Worm (Caenorhabditis elegans): Measurements from ENCODE around the gene T23F11.11.

Gene T23F11.11

ce11 chrIII:4649811-4650544, 21.4 kb downstream of the T23F11.11 start, which contains the start of gene ppm-2:
TSS of gene ppm-2 (plus strand) at chrIII:4650494.
- TF ChIP-seq ceh-24 (tag; optimal IDR thresholded peaks at IDR 0.05) (no peak), hlh-30 (tag; optimal IDR thresholded peaks at IDR 0.05; ENCODE audit: insufficient read depth) (peak; percentile 35)

ce11 chrIII:4649363-4649768, 22.0 kb downstream of the T23F11.11 start:
- TF ChIP-seq unc-86 (tag; optimal IDR thresholded peaks at IDR 0.05) (peak; percentile 2), fax-1 (tag; optimal IDR thresholded peaks at IDR 0.05) (no peak), ref-2 (tag; optimal IDR thresholded peaks at IDR 0.05) (peak; percentile 86), elt-2 (tag; optimal IDR thresholded peaks at IDR 0.05) (peak; percentile 76), hlh-8 (tag; optimal IDR thresholded peaks at IDR 0.05) (peak; percentile 63), npax-4 (tag; optimal IDR thresholded peaks at IDR 0.05) (no peak), ets-4 (tag; optimal IDR thresholded peaks at IDR 0.05) (peak; percentile 93), C08G9.2 (tag; optimal IDR thresholded peaks at IDR 0.05) (no peak), sdc-2 (tag; optimal IDR thresholded peaks at IDR 0.05) (no peak), sox-2 (GFP tag; IDR thresholded peaks at IDR 0.05) (no peak), T23F11.4 (GFP tag; optimal IDR thresholded peaks at IDR 0.05) (peak; percentile 65), ceh-24 (tag; optimal IDR thresholded peaks at IDR 0.05) (no peak), hlh-30 (tag; optimal IDR thresholded peaks at IDR 0.05; ENCODE audit: insufficient read depth) (peak; percentile 99), K09A11.1 (tag; optimal IDR thresholded peaks at IDR 0.05; ENCODE audit: insufficient read depth) (peak; percentile 43), pqm-1 (tag; optimal IDR thresholded peaks at IDR 0.05) (peak; percentile 87), ceh-30 (tag; optimal IDR thresholded peaks at IDR 0.05) (no peak), ceh-22 (tag; optimal IDR thresholded peaks at IDR 0.05) (no peak), ztf-16 (tag; optimal IDR thresholded peaks at IDR 0.05) (no peak), tbx-7 (tag; optimal IDR thresholded peaks at IDR 0.05) (no peak), ceh-6 (GFP tag; optimal IDR thresholded peaks at IDR 0.05) (no peak), ceh-34 (tag; optimal IDR thresholded peaks at IDR 0.05) (peak; percentile 83), che-1 (tag; optimal IDR thresholded peaks at IDR 0.05) (peak; percentile 7), ceh-14 (tag; optimal IDR thresholded peaks at IDR 0.05) (peak; percentile 32), ceh-9 (tag; optimal IDR thresholded peaks at IDR 0.05) (no peak), gmeb-2 (tag; optimal IDR thresholded peaks at IDR 0.05) (no peak), madf-2 (tag; optimal IDR thresholded peaks at IDR 0.05) (peak; percentile 37), nhr-232 (tag; optimal IDR thresholded peaks at IDR 0.05) (no peak), F13H6.1 (tag; optimal IDR thresholded peaks at IDR 0.05) (peak; percentile 85), pha-2 (tag; optimal IDR thresholded peaks at IDR 0.05) (no peak), unc-55 (GFP tag; optimal IDR thresholded peaks at IDR 0.05) (peak; percentile 92), rnt-1 (tag; optimal IDR thresholded peaks at IDR 0.05) (peak; percentile 86), ceh-2 (tag; optimal IDR thresholded peaks at IDR 0.05) (peak; percentile 63), dmd-4 (tag; optimal IDR thresholded peaks at IDR 0.05; ENCODE audit: borderline replicate concordance) (no peak), pha-4 (tag; optimal IDR thresholded peaks at IDR 0.05) (no peak), fkh-10 (GFP tag; optimal IDR thresholded peaks at IDR 0.05) (no peak), eyg-1 (tag; optimal IDR thresholded peaks at IDR 0.05) (no peak), nhr-11 (tag; optimal IDR thresholded peaks at IDR 0.05) (no peak), ttx-3 (tag; optimal IDR thresholded peaks at IDR 0.05) (no peak), unc-42 (tag; optimal IDR thresholded peaks at IDR 0.05) (peak; percentile 65), zip-5 (tag; optimal IDR thresholded peaks at IDR 0.05) (no peak), odd-2 (tag; optimal IDR thresholded peaks at IDR 0.05) (no peak), ceh-19 (GFP tag; optimal IDR thresholded peaks at IDR 0.05) (peak; percentile 7), tbx-2 (tag; optimal IDR thresholded peaks at IDR 0.05) (peak; percentile 91), pros-1 (tag; optimal IDR thresholded peaks at IDR 0.05) (peak; percentile 40), pag-3 (tag; optimal IDR thresholded peaks at IDR 0.05; ENCODE audit: borderline replicate concordance) (no peak), sox-4 (tag; optimal IDR thresholded peaks at IDR 0.05) (no peak), pax-1 (tag; optimal IDR thresholded peaks at IDR 0.05) (peak; percentile 53), Y22D7AL.16 (tag; optimal IDR thresholded peaks at IDR 0.05) (no peak), unc-3 (GFP tag; conservative IDR thresholded peaks at IDR 0.05) (no peak), unc-3 (tag; optimal IDR thresholded peaks at IDR 0.05) (no peak)

All from whole organism, late embryonic.